Worm (Caenorhabditis elegans): ENCODE results near the gene T03G6.3.

Gene T03G6.3

DNA sequence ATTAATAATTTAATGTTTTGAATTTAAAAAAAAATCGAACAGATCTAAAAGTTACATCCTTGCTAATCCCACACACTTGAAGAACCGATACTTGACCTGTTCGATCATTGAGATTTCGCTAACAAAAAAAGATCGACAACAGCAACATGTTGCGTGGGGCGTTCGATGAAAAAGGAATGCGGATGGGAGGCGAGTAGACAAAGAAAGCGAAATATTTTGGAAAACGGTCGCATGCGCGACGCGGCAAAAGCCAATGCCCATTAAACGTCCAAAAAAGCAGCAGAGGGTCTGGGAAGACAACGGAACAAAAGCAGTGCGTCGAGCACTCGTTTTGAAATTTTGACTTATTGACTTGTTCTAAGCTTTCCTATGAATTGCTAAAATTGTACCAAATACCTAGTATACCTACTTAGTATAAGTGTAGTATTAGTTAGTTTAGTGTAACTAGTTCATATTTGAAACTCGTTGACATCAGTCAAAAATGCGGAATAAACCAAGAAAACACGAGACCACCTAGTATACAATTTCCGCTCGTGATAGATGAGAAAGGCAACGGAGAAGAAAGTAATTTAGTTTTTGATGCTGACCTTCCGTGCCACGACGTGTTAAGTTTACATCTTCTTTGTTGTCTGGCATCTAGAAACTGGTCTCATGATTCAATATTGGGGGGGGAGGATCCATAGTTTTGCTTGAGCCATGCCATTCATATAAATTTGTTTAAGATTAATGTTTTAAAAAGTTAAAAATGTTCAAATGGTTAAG is 33.5 kb downstream of the T03G6.3 start:
- peak; percentile 9 for TF ChIP-seq nhr-28 (tag; optimal IDR thresholded peaks at IDR 0.05)
- TF ChIP-seq spr-1 (tag; optimal IDR thresholded peaks at IDR 0.05): no peak
- TF ChIP-seq cey-2 (tag; optimal IDR thresholded peaks at IDR 0.05; ENCODE audit: borderline replicate concordance, insufficient read depth): no peak
- peak in 1 of 2 experiments; percentile 92 for TF ChIP-seq unc-62 (GFP tag; optimal IDR thresholded peaks at IDR 0.05 in 1 of 2)
- no peak for TF ChIP-seq unc-62 (tag; optimal IDR thresholded peaks at IDR 0.05)
- TF ChIP-seq sdz-12 (GFP tag; optimal IDR thresholded peaks at IDR 0.05): no peak
- TF ChIP-seq T20F7.1 (GFP tag; optimal IDR thresholded peaks at IDR 0.05): no peak
- TF ChIP-seq daf-8 (GFP tag; IDR thresholded peaks at IDR 0.05): no peak
- no peak for TF ChIP-seq F10B5.3 (tag; optimal IDR thresholded peaks at IDR 0.05)
- peak; percentile 79 for TF ChIP-seq hlh-30 (tag; optimal IDR thresholded peaks at IDR 0.05; ENCODE audit: insufficient read depth)
- peak; percentile 90 for TF ChIP-seq aha-1 (tag)
- TF ChIP-seq dve-1 (tag; optimal IDR thresholded peaks at IDR 0.05; ENCODE audit: insufficient read depth): no peak
- no peak for TF ChIP-seq zfp-3 (GFP tag; conservative IDR thresholded peaks at IDR 0.05)
- TF ChIP-seq Y5F2A.4 (GFP tag; optimal IDR thresholded peaks at IDR 0.05): no peak
- TF ChIP-seq Y75B8A.6 (GFP tag; IDR thresholded peaks at IDR 0.05): no peak
- no peak for TF ChIP-seq madf-9 (GFP tag; conservative IDR thresholded peaks at IDR 0.05)
- peak; percentile 6 for TF ChIP-seq nhr-11 (tag; optimal IDR thresholded peaks at IDR 0.05)
- no peak for TF ChIP-seq D1046.2 (GFP tag; IDR thresholded peaks at IDR 0.05)
- TF ChIP-seq hmg-1.1 (GFP tag; IDR thresholded peaks at IDR 0.05): 0 out of 2 replicates have a peak, but pooled peaks have one; percentile 29
- TF ChIP-seq nhr-25 (tag; optimal IDR thresholded peaks at IDR 0.05; ENCODE audit: borderline replicate concordance, insufficient read depth): no peak

DNA sequence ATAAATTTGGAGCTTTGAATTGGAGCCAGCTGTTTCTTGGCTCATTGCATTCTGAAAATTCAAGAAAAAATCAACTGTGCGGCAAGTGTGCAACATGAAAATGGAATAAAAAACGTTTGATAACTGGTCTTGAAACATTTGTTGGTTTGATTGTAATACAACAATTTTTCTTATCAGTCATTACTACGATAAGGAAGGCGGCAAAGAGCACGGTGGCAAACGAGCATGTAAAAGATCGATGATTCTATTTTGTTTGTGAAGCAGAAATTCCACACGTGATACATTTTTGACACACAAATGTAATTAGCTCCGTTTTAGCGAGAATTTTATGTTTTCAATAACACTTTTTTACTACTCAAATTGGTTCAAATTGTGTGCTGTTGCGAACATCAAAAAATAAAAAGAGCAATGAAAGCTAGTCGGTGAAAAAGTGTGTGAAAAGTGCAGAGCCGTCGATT is 35.0 kb downstream of the T03G6.3 start, which contains the start of gene H01M10.1:
Gene H01M10.1, minus strand, starts transcription at position 51 of the 458 bp plus-strand sequence.
- no peak for TF ChIP-seq set-16 (GFP tag; IDR thresholded peaks at IDR 0.05)
- TF ChIP-seq hlh-30 (tag; optimal IDR thresholded peaks at IDR 0.05; ENCODE audit: insufficient read depth): peak; percentile 52
- TF ChIP-seq skn-1 (tag; optimal IDR thresholded peaks at IDR 0.05): no peak
- peak; percentile 75 for TF ChIP-seq pqm-1 (tag; optimal IDR thresholded peaks at IDR 0.05)
- no peak for TF ChIP-seq spr-1 (tag; optimal IDR thresholded peaks at IDR 0.05)
- peak; percentile 78 for TF ChIP-seq hlh-11 (tag; optimal IDR thresholded peaks at IDR 0.05)
- TF ChIP-seq nhr-6 (tag; optimal IDR thresholded peaks at IDR 0.05): no peak
- TF ChIP-seq F37D6.2 (tag; optimal IDR thresholded peaks at IDR 0.05): no peak
- no peak for TF ChIP-seq daf-16 (GFP tag; optimal IDR thresholded peaks at IDR 0.05)
- peak; percentile 96 for TF ChIP-seq daf-16 (tag; optimal IDR thresholded peaks at IDR 0.05)
- peak; percentile 83 for TF ChIP-seq php-3 (GFP tag; IDR thresholded peaks at IDR 0.05)
- no peak for TF ChIP-seq ctbp-1 (GFP tag; IDR thresholded peaks at IDR 0.05)
- peak; percentile 73 for TF ChIP-seq nhr-77 (tag; optimal IDR thresholded peaks at IDR 0.05)
- no peak for TF ChIP-seq ztf-11 (tag; optimal IDR thresholded peaks at IDR 0.05)
- TF ChIP-seq ceh-62 (tag; optimal IDR thresholded peaks at IDR 0.05): no peak
- no peak for TF ChIP-seq hmg-1.1 (GFP tag; IDR thresholded peaks at IDR 0.05)
- TF ChIP-seq egl-27 (tag; optimal IDR thresholded peaks at IDR 0.05): no peak
- TF ChIP-seq F44E2.7 (GFP tag; IDR thresholded peaks at IDR 0.05): no peak
- peak; percentile 61 for TF ChIP-seq dmd-6 (GFP tag; IDR thresholded peaks at IDR 0.05)
- peak in 1 of 2 experiments; percentile 4 for TF ChIP-seq mdl-1 (tag; optimal IDR thresholded peaks at IDR 0.05)
- TF ChIP-seq dmd-9 (GFP tag; IDR thresholded peaks at IDR 0.05): no peak
- peak; percentile 14 for TF ChIP-seq mxl-3 (GFP tag; optimal IDR thresholded peaks at IDR 0.05)
- peak; percentile 82 for TF ChIP-seq nhr-28 (tag; optimal IDR thresholded peaks at IDR 0.05)
- no peak for TF ChIP-seq tag-97 (GFP tag; IDR thresholded peaks at IDR 0.05)
- no peak for TF ChIP-seq madf-9 (GFP tag; conservative IDR thresholded peaks at IDR 0.05)
- no peak for TF ChIP-seq Y48G9A.11 (GFP tag; IDR thresholded peaks at IDR 0.05)
- peak; percentile 29 for TF ChIP-seq mep-1 (tag; optimal IDR thresholded peaks at IDR 0.05)
- no peak for TF ChIP-seq F49E8.2 (tag; optimal IDR thresholded peaks at IDR 0.05; ENCODE audit: borderline replicate concordance)
- no peak for TF ChIP-seq nhr-11 (tag; optimal IDR thresholded peaks at IDR 0.05)
- TF ChIP-seq unc-39 (tag; optimal IDR thresholded peaks at IDR 0.05): no peak
- TF ChIP-seq ces-1 (GFP tag; optimal IDR thresholded peaks at IDR 0.05): no peak
- peak; percentile 40 for TF ChIP-seq mes-2 (tag; optimal IDR thresholded peaks at IDR 0.05; ENCODE audit: poor library complexity, severe bottlenecking)
- TF ChIP-seq nhr-111 (GFP tag; optimal IDR thresholded peaks at IDR 0.05): no peak
- no peak for TF ChIP-seq zag-1 (tag; optimal IDR thresholded peaks at IDR 0.05)
- peak; percentile 77 for TF ChIP-seq dve-1 (tag; optimal IDR thresholded peaks at IDR 0.05; ENCODE audit: insufficient read depth)

Measured in whole organism, L4 larva.